ENCODE assay signal across 4 fruit fly cellular contexts in genomic region chr3L:7790224-7790623, dm6.
TF ChIP-seq lines count a peak whose summit lies in the region.

No protein-coding gene starts in this region.

- TF ChIP-seq CTCF in whole organism, embryonic (GFP tag; optimal IDR thresholded peaks at IDR 0.05; lab: Kevin White, UChicago), result no peak

TF ChIP-seq in whole organism, adult, 20 proteins besides CTCF, POLR2A, EP300 and RAD21:
- no peak for TF ChIP-seq CG1620 (GFP tag; optimal IDR thresholded peaks at IDR 0.05; lab: Kevin White, UChicago)
- peak; percentile 77 for TF ChIP-seq cic (GFP tag; optimal IDR thresholded peaks at IDR 0.05; lab: Kevin White, UChicago)
- peak; percentile 27 for TF ChIP-seq pad (GFP tag; optimal IDR thresholded peaks at IDR 0.05; lab: Kevin White, UChicago)
- peak; percentile 82 for TF ChIP-seq CG12768 (GFP tag; optimal IDR thresholded peaks at IDR 0.05; lab: Kevin White, UChicago)
- peak; percentile 9 for TF ChIP-seq CG7101 (tag; optimal IDR thresholded peaks at IDR 0.05; lab: Kevin White, UChicago)
- TF ChIP-seq CG5204 (GFP tag; optimal IDR thresholded peaks at IDR 0.05; lab: Kevin White, UChicago), result no peak

TF ChIP-seq in whole organism, embryonic, 481 proteins besides CTCF, POLR2A, EP300 and RAD21:
- TF ChIP-seq Hmr (GFP tag; optimal IDR thresholded peaks at IDR 0.05; lab: Kevin White, UChicago) (no peak), esg (GFP tag; conservative IDR thresholded peaks at IDR 0.05; lab: Robert Waterston, UW) (no peak), kni (GFP tag; optimal IDR thresholded peaks at IDR 0.05; lab: Kevin White, UChicago) (no peak), cwo (GFP tag; optimal IDR thresholded peaks at IDR 0.05; lab: Kevin White, UChicago) (no peak), Spps (tag; optimal IDR thresholded peaks at IDR 0.05; lab: Kevin White, UChicago) (no peak), HmgD (GFP tag; optimal IDR thresholded peaks at IDR 0.05; lab: Kevin White, UChicago) (no peak), Med (GFP tag; lab: Kevin White, UChicago) (peak; percentile 39), CG13624 (GFP tag; optimal IDR thresholded peaks at IDR 0.05; lab: Kevin White, UChicago) (no peak), CG4360 (GFP tag; IDR thresholded peaks at IDR 0.05; lab: Robert Waterston, UW) (peak; percentile 38; the same call in 1 of the 2 replicates), Pdp1 (GFP tag; optimal IDR thresholded peaks at IDR 0.05; lab: Kevin White, UChicago) (peak in 1 of 2 experiments; percentile 22), CG10321 (GFP tag; IDR thresholded peaks at IDR 0.05; lab: Robert Waterston, UW) (0 out of 2 replicates have a peak, but pooled peaks have one; percentile 17), CG7271 (tag; optimal IDR thresholded peaks at IDR 0.05; lab: Kevin White, UChicago) (no peak), Oaz (GFP tag; IDR thresholded peaks at IDR 0.05; lab: Robert Waterston, UW) (no peak)

TF ChIP-seq in whole organism, prepupa, 60 proteins besides CTCF, POLR2A, EP300 and RAD21:
- TF ChIP-seq CG6808 (GFP tag; optimal IDR thresholded peaks at IDR 0.05; lab: Kevin White, UChicago) (no peak), fd59A (GFP tag; optimal IDR thresholded peaks at IDR 0.05; lab: Kevin White, UChicago) (no peak), eg (GFP tag; IDR thresholded peaks at IDR 0.05; lab: Robert Waterston, UW) (peak; percentile 31; the same call in 1 of the 3 replicates), CG15336 (GFP tag; IDR thresholded peaks at IDR 0.05; lab: Robert Waterston, UW) (peak; percentile 36; the same call in 1 of the 2 replicates), CG1621 (tag; optimal IDR thresholded peaks at IDR 0.05; lab: Kevin White, UChicago) (no peak), Eip93F (GFP tag; optimal IDR thresholded peaks at IDR 0.05; lab: Kevin White, UChicago) (no peak), CG11762 (GFP tag; optimal IDR thresholded peaks at IDR 0.05; lab: Kevin White, UChicago; ENCODE audit: insufficient read depth) (no peak), ss (GFP tag; optimal IDR thresholded peaks at IDR 0.05; lab: Kevin White, UChicago) (no peak), vri (GFP tag; optimal IDR thresholded peaks at IDR 0.05; lab: Kevin White, UChicago) (no peak), CG4318 (GFP tag; optimal IDR thresholded peaks at IDR 0.05; lab: Kevin White, UChicago) (no peak)

TF ChIP-seq in whole organism, pupa, 21 proteins besides CTCF, POLR2A, EP300 and RAD21:
- no peak for TF ChIP-seq CG15710 (tag; optimal IDR thresholded peaks at IDR 0.05; lab: Kevin White, UChicago)
- 0 out of 2 replicates have a peak, but pooled peaks have one; percentile 18 for TF ChIP-seq Ets98B (GFP tag; IDR thresholded peaks at IDR 0.05; lab: Robert Waterston, UW)
- TF ChIP-seq CG32121 (GFP tag; IDR thresholded peaks at IDR 0.05; lab: Robert Waterston, UW), result peak; percentile 43; the same call in 1 of the 2 replicates
- TF ChIP-seq CG9948 (tag; optimal IDR thresholded peaks at IDR 0.05; lab: Kevin White, UChicago), result no peak
- TF ChIP-seq CG17806 (tag; optimal IDR thresholded peaks at IDR 0.05; lab: Kevin White, UChicago), result no peak
- peak; percentile 31; the same call in 1 of the 2 replicates for TF ChIP-seq CG12605 (GFP tag; IDR thresholded peaks at IDR 0.05; lab: Robert Waterston, UW)
- TF ChIP-seq CG13204 (GFP tag; optimal IDR thresholded peaks at IDR 0.05; lab: Kevin White, UChicago), result no peak
- no peak for TF ChIP-seq fd96Ca (GFP tag; IDR thresholded peaks at IDR 0.05; lab: Robert Waterston, UW)
